Worm (Caenorhabditis elegans) whole organism, L1 larva: ENCODE measurements around the gene stdh-3.

Source experiments
- C04F5.9 ChIP-seq: sonication (generic microtip); optimal IDR thresholded peaks from 2 replicates; lab custom pipeline; 2016; ENCODE audit warnings: missing genetic modification characterization, missing compliant biosample characterization
- C16A3.4 ChIP-seq: fragments of 150-350 bp; optimal IDR thresholded peaks from 2 replicates; lab custom pipeline; 2014; ENCODE audit warnings: missing biosample characterization, missing genetic modification characterization
- C34B4.2 ChIP-seq: sonication (generic microtip); optimal IDR thresholded peaks from 2 replicates; lab custom pipeline; 2017; ENCODE audit warnings: mild to moderate bottlenecking, missing genetic modification characterization, missing compliant biosample characterization
- Y116A8C.19 ChIP-seq: sonication (generic microtip); optimal IDR thresholded peaks from 2 replicates; lab custom pipeline; 2016; ENCODE audit warnings: missing compliant biosample characterization, missing genetic modification characterization, borderline replicate concordance
- aha-1 ChIP-seq: fragments of 150-350 bp; optimal IDR thresholded peaks from 2 replicates; lab custom pipeline; 2014; ENCODE audit warnings: missing biosample characterization, missing genetic modification characterization
- blmp-1 ChIP-seq: fragments of 150-350 bp; optimal IDR thresholded peaks from 2 replicates; lab custom pipeline; 2014; ENCODE audit warnings: missing biosample characterization, missing genetic modification characterization
- ceh-88 ChIP-seq: fragments of 200-800 bp; sonication (Bioruptor generic); IDR thresholded peaks from 2 replicates; pipeline ENCODE4 v1.3.6; 2022; ENCODE audit warnings: missing genetic modification characterization, missing compliant biosample characterization
- ceh-90 ChIP-seq: sonication (generic microtip); optimal IDR thresholded peaks from 2 replicates; lab custom pipeline; 2016; ENCODE audit warnings: missing genetic modification characterization, missing compliant biosample characterization
- ces-1 ChIP-seq: fragments of 150-350 bp; optimal IDR thresholded peaks from 2 replicates; lab custom pipeline; 2014; ENCODE audit warnings: missing biosample characterization, missing genetic modification reagents, missing genetic modification characterization
- dsc-1 ChIP-seq: sonication (generic microtip); optimal IDR thresholded peaks from 2 replicates; lab custom pipeline; 2016; ENCODE audit warnings: mild to moderate bottlenecking, missing genetic modification characterization, missing compliant biosample characterization
- efl-3 ChIP-seq: fragments of 200-800 bp; sonication (Bioruptor generic); optimal IDR thresholded peaks from 2 replicates; lab custom pipeline; 2018; ENCODE audit warnings: mild to moderate bottlenecking, missing genetic modification characterization, missing compliant biosample characterization
- egl-13 ChIP-seq: sonication (generic microtip); optimal IDR thresholded peaks from 2 replicates; lab custom pipeline; 2016; ENCODE audit warnings: missing genotype, missing genetic modification reagents, missing genetic modification characterization, missing compliant biosample characterization
- elt-2 ChIP-seq: sonication (generic microtip); optimal IDR thresholded peaks from 2 replicates; lab custom pipeline; 2016; ENCODE audit warnings: missing genetic modification characterization, mild to moderate bottlenecking, inconsistent platforms, missing compliant biosample characterization, missing genetic modification reagents
- ets-5 ChIP-seq: fragments of 200-800 bp; sonication (Bioruptor generic); IDR thresholded peaks from 2 replicates; pipeline ENCODE4 v1.3.6; 2022; ENCODE audit warnings: missing genetic modification characterization, missing compliant biosample characterization
- fkh-10 ChIP-seq: sonication (generic microtip); optimal IDR thresholded peaks from 2 replicates; lab custom pipeline; 2017; ENCODE audit warnings: missing biosample characterization, missing genetic modification reagents, missing genetic modification characterization
- fkh-4 ChIP-seq: sonication (generic microtip); optimal IDR thresholded peaks from 2 replicates; lab custom pipeline; 2016; ENCODE audit warnings: missing compliant biosample characterization, missing genetic modification characterization, borderline replicate concordance
- fkh-8 ChIP-seq: sonication (generic microtip); optimal IDR thresholded peaks from 2 replicates; lab custom pipeline; 2016; ENCODE audit warnings: mild to moderate bottlenecking, missing genetic modification characterization, missing compliant biosample characterization
- fos-1 ChIP-seq: fragments of 150-350 bp; optimal IDR thresholded peaks from 2 replicates; lab custom pipeline; 2014; ENCODE audit warnings: missing biosample characterization, missing genetic modification characterization
- grh-1 ChIP-seq: fragments of 200-800 bp; sonication (Bioruptor generic); IDR thresholded peaks from 2 replicates; pipeline ENCODE4 v1.3.6; 2022; ENCODE audit warnings: missing genetic modification reagents, missing genetic modification characterization, missing compliant biosample characterization
- hlh-17 ChIP-seq: fragments of 200-800 bp; sonication (Bioruptor generic); optimal IDR thresholded peaks from 2 replicates; lab custom pipeline; 2018; ENCODE audit warnings: missing genetic modification characterization, mild to moderate bottlenecking, missing compliant biosample characterization, moderate library complexity, borderline replicate concordance
- isw-1 ChIP-seq: fragments of 200-800 bp; sonication (Bioruptor generic); IDR thresholded peaks from 2 replicates; pipeline ENCODE4 v1.3.6; 2022; ENCODE audit warnings: missing genetic modification characterization, missing compliant biosample characterization
- lin-13 ChIP-seq: fragments of 150-350 bp; optimal IDR thresholded peaks from 2 replicates; lab custom pipeline; 2014; ENCODE audit warnings: missing biosample characterization, missing genetic modification reagents, missing genetic modification characterization
- lin-14 ChIP-seq: fragments of 200-800 bp; sonication (Bioruptor generic); optimal IDR thresholded peaks from 2 replicates; lab custom pipeline; 2018; ENCODE audit warnings: mild to moderate bottlenecking, missing genetic modification characterization, moderate library complexity, missing compliant biosample characterization
- lin-15B ChIP-seq: fragments of 150-350 bp; sonication (generic microtip); optimal IDR thresholded peaks from 3 replicates; lab custom pipeline; 2014; ENCODE audit warnings: missing biosample characterization, missing genetic modification characterization
- lin-35 ChIP-seq, 2 experiments: fragments of 150-350 bp; optimal IDR thresholded peaks; 2 replicates each; lab custom pipeline; 2014; ENCODE audit warnings: missing biosample characterization in 2 of 2, missing genetic modification characterization in 2 of 2, missing genetic modification reagents in 2 of 2
- lsy-2 ChIP-seq, 2 experiments: fragments of 150-350 bp; optimal IDR thresholded peaks; 2 replicates each; lab custom pipeline; 2014; ENCODE audit warnings: missing biosample characterization in 2 of 2, missing genetic modification characterization in 2 of 2
- mab-9 ChIP-seq: fragments of 200-800 bp; sonication (Bioruptor generic); IDR thresholded peaks from 2 replicates; pipeline ENCODE4 v1.3.6; 2022; ENCODE audit warnings: missing genetic modification reagents, missing genetic modification characterization, missing compliant biosample characterization
- mdl-1 ChIP-seq, 2 experiments: fragments of 150-350 bp; optimal IDR thresholded peaks; 2 replicates each; lab custom pipeline; 2014 to 2017; ENCODE audit warnings: missing biosample characterization in 2 of 2, missing genetic modification characterization in 2 of 2, inconsistent platforms in 1 of 2
- mep-1 ChIP-seq: fragments of 150-350 bp; optimal IDR thresholded peaks from 2 replicates; lab custom pipeline; 2014; ENCODE audit warnings: missing biosample characterization, missing genetic modification characterization
- nhr-11 ChIP-seq: fragments of 150-350 bp; optimal IDR thresholded peaks from 2 replicates; lab custom pipeline; 2014; ENCODE audit warnings: missing biosample characterization, missing genetic modification characterization
- nhr-12 ChIP-seq: sonication (generic microtip); optimal IDR thresholded peaks from 2 replicates; lab custom pipeline; 2017; ENCODE audit warnings: missing biosample characterization, missing genetic modification characterization
- nhr-19 ChIP-seq: fragments of 200-800 bp; sonication (Bioruptor generic); conservative IDR thresholded peaks from 2 replicates; pipeline ENCODE4 v1.3.6; 2022; ENCODE audit warnings: missing genetic modification characterization, missing compliant biosample characterization
- nhr-20 ChIP-seq: sonication (generic microtip); optimal IDR thresholded peaks from 2 replicates; lab custom pipeline; 2016; ENCODE audit warnings: mild to moderate bottlenecking, missing genetic modification characterization, missing compliant biosample characterization
- nhr-28 ChIP-seq: fragments of 150-350 bp; optimal IDR thresholded peaks from 2 replicates; lab custom pipeline; 2014; ENCODE audit warnings: missing biosample characterization, missing genetic modification characterization
- nhr-47 ChIP-seq: sonication (generic microtip); optimal IDR thresholded peaks from 2 replicates; lab custom pipeline; 2016; ENCODE audit warnings: mild to moderate bottlenecking, missing genetic modification characterization, moderate library complexity, missing compliant biosample characterization
- nhr-71 ChIP-seq: sonication (generic microtip); optimal IDR thresholded peaks from 2 replicates; lab custom pipeline; 2016; ENCODE audit warnings: mild to moderate bottlenecking, missing genetic modification characterization, moderate library complexity, missing compliant biosample characterization
- nhr-90 ChIP-seq: sonication (generic microtip); optimal IDR thresholded peaks from 2 replicates; lab custom pipeline; 2016; ENCODE audit warnings: mild to moderate bottlenecking, missing genetic modification characterization, missing compliant biosample characterization; ENCODE audit not compliant: poor library complexity
- pax-3 ChIP-seq: fragments of 200-800 bp; sonication (Bioruptor generic); optimal IDR thresholded peaks from 2 replicates; lab custom pipeline; 2018; ENCODE audit warnings: mild to moderate bottlenecking, missing genetic modification characterization, moderate library complexity, missing compliant biosample characterization
- rnt-1 ChIP-seq: sonication (generic microtip); optimal IDR thresholded peaks from 2 replicates; lab custom pipeline; 2016; ENCODE audit warnings: mild to moderate bottlenecking, missing genetic modification characterization, moderate library complexity, missing compliant biosample characterization
- snpc-4 ChIP-seq: fragments of 150-350 bp; optimal IDR thresholded peaks from 2 replicates; lab custom pipeline; 2014; ENCODE audit warnings: missing biosample characterization, missing genetic modification characterization
- snu-23 ChIP-seq: sonication (generic microtip); optimal IDR thresholded peaks from 2 replicates; lab custom pipeline; 2016; ENCODE audit warnings: missing genetic modification characterization, missing compliant biosample characterization
- swsn-7 ChIP-seq: sonication (generic microtip); optimal IDR thresholded peaks from 2 replicates; lab custom pipeline; 2016; ENCODE audit warnings: missing genetic modification characterization, missing compliant biosample characterization
- tlp-1 ChIP-seq: fragments of 150-350 bp; optimal IDR thresholded peaks from 2 replicates; lab custom pipeline; 2014; ENCODE audit warnings: missing biosample characterization, missing genetic modification characterization
- unc-86 ChIP-seq: sonication (generic microtip); optimal IDR thresholded peaks from 2 replicates; lab custom pipeline; 2016; ENCODE audit warnings: missing genetic modification characterization, missing compliant biosample characterization
- vab-15 ChIP-seq: sonication (generic microtip); optimal IDR thresholded peaks from 2 replicates; lab custom pipeline; 2017; ENCODE audit warnings: missing genotype, mild to moderate bottlenecking, missing genetic modification characterization, missing compliant biosample characterization
- xbp-1 ChIP-seq: sonication (generic microtip); optimal IDR thresholded peaks from 2 replicates; lab custom pipeline; 2016; ENCODE audit warnings: missing genetic modification characterization, missing compliant biosample characterization
- zag-1 ChIP-seq: fragments of 150-350 bp; optimal IDR thresholded peaks from 2 replicates; lab custom pipeline; 2014; ENCODE audit warnings: missing biosample characterization, missing genetic modification characterization
- zip-4 ChIP-seq: fragments of 200-800 bp; sonication (Bioruptor generic); optimal IDR thresholded peaks from 2 replicates; lab custom pipeline; 2018; ENCODE audit warnings: mild to moderate bottlenecking, missing genetic modification characterization, moderate library complexity, missing compliant biosample characterization
- ztf-11 ChIP-seq, 2 experiments: sonication (generic microtip); optimal IDR thresholded peaks; 2 replicates each; lab custom pipeline; 2016 to 2017; ENCODE audit warnings: missing genetic modification characterization in 2 of 2, missing biosample characterization in 1 of 2, missing compliant biosample characterization in 1 of 2
- ztf-4 ChIP-seq: fragments of 150-350 bp; optimal IDR thresholded peaks from 2 replicates; lab custom pipeline; 2014; ENCODE audit warnings: missing biosample characterization, missing genetic modification characterization

Gene stdh-3

ce11 chrV:13906166-13906565, 1.8 kb downstream of the stdh-3 start, which contains the start of gene stdh-1 (continued):
- TF ChIP-seq ceh-90 (tag; lab: Kevin White, UChicago) (no peak), isw-1 (GFP tag; lab: Robert Waterston, UW) (no peak), mdl-1 (tag; optimal IDR thresholded peaks at IDR 0.05; lab: Kevin White, UChicago) (no peak), fkh-10 (GFP tag; lab: Kevin White, UChicago) (no peak), ces-1 (GFP tag; lab: Kevin White, UChicago) (no peak), xbp-1 (tag; lab: Kevin White, UChicago) (no peak), tlp-1 (no peak), ztf-4 (tag; lab: Kevin White, UChicago) (no peak), mab-9 (GFP tag; lab: Robert Waterston, UW) (no peak), grh-1 (no peak), ztf-11 (tag; optimal IDR thresholded peaks at IDR 0.05; lab: Kevin White, UChicago) (no peak), nhr-28 (no peak), zag-1 (no peak), lin-15B (tag; lab: Kevin White, UChicago) (no peak), efl-3 (GFP tag; lab: Kevin White, UChicago) (no peak), nhr-71 (peak; percentile 32), swsn-7 (tag; lab: Kevin White, UChicago) (no peak), mep-1 (tag; lab: Kevin White, UChicago) (peak; percentile 35), unc-86 (tag; lab: Kevin White, UChicago) (no peak), ceh-88 (no peak), snu-23 (GFP tag; lab: Kevin White, UChicago) (peak; percentile 25), egl-13 (tag; lab: Kevin White, UChicago) (no peak), dsc-1 (tag; lab: Kevin White, UChicago) (no peak), fos-1 (tag; lab: Kevin White, UChicago) (no peak), lin-13 (no peak), nhr-12 (no peak), lin-14 (GFP tag; lab: Kevin White, UChicago) (peak; percentile 69), C04F5.9 (tag; lab: Kevin White, UChicago) (no peak), lsy-2 (tag; optimal IDR thresholded peaks at IDR 0.05; lab: Kevin White, UChicago) (no peak), ets-5 (GFP tag; lab: Robert Waterston, UW) (no peak), lin-35 (GFP tag; optimal IDR thresholded peaks at IDR 0.05; lab: Kevin White, UChicago) (no peak), vab-15 (tag; lab: Kevin White, UChicago) (no peak), blmp-1 (peak; percentile 15), snpc-4 (no peak), hlh-17 (no peak), Y116A8C.19 (tag; lab: Kevin White, UChicago) (no peak), C34B4.2 (tag; lab: Kevin White, UChicago) (no peak), fkh-4 (tag; lab: Kevin White, UChicago) (no peak)

DNA sequence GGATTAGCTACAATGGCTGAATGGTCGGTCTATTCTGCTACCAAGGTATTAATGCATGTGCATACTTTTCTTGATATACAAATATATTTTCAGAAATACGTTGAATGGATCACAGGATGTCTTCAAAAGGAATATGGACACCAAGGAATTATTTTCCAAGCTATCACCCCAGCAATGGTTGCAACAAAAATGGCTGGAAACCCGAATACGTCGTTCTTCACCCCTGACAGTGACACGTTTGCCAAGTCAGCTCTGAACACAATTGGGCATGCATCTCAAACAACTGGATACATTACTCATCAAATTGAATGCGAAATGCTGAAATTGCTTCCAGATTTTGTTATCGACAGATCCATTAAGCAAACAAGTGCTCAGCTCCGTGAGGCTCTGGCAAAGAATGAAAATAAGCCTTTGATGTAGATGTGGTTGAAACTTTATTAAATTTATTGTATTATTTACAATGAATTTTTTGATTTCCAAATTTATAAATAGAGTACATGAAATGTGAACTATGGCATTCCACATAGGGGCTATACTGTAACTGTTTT, 3.2 kb downstream of the stdh-3 start:
- no peak for TF ChIP-seq swsn-7 (tag; lab: Kevin White, UChicago)
- TF ChIP-seq zip-4 (GFP tag; lab: Kevin White, UChicago) = no peak
- peak; percentile 41 for TF ChIP-seq C16A3.4
- no peak for TF ChIP-seq lin-15B (tag; lab: Kevin White, UChicago)
- TF ChIP-seq C04F5.9 (tag; lab: Kevin White, UChicago) = no peak
- no peak for TF ChIP-seq mdl-1 (tag; optimal IDR thresholded peaks at IDR 0.05; lab: Kevin White, UChicago)
- no peak for TF ChIP-seq fkh-8 (tag; lab: Kevin White, UChicago)
- TF ChIP-seq tlp-1 = no peak
- TF ChIP-seq blmp-1 = no peak
- peak; percentile 38 for TF ChIP-seq nhr-71
- TF ChIP-seq nhr-11 (tag; lab: Kevin White, UChicago) = no peak
- TF ChIP-seq nhr-47 = peak; percentile 52
- peak; percentile 35 for TF ChIP-seq dsc-1 (tag; lab: Kevin White, UChicago)
- no peak for TF ChIP-seq isw-1 (GFP tag; lab: Robert Waterston, UW)
- TF ChIP-seq nhr-90 (tag; lab: Kevin White, UChicago) = peak; percentile 64
- no peak for TF ChIP-seq ztf-4 (tag; lab: Kevin White, UChicago)
- TF ChIP-seq nhr-19 = peak; percentile 54
- peak; percentile 8 for TF ChIP-seq rnt-1 (tag; lab: Kevin White, UChicago)
- TF ChIP-seq nhr-20 (tag; lab: Kevin White, UChicago) = peak; percentile 7
- no peak for TF ChIP-seq aha-1 (tag; lab: Kevin White, UChicago)
- TF ChIP-seq lsy-2 (tag; optimal IDR thresholded peaks at IDR 0.05; lab: Kevin White, UChicago) = peak in 1 of 2 experiments; percentile 45
- no peak for TF ChIP-seq efl-3 (GFP tag; lab: Kevin White, UChicago)
- TF ChIP-seq lin-13 = no peak
- TF ChIP-seq grh-1 = no peak
- TF ChIP-seq pax-3 (tag; lab: Kevin White, UChicago) = peak; percentile 82
- no peak for TF ChIP-seq elt-2 (tag; lab: Kevin White, UChicago)
- no peak for TF ChIP-seq nhr-12
- TF ChIP-seq snu-23 (GFP tag; lab: Kevin White, UChicago) = peak; percentile 11
